Worm (Caenorhabditis elegans): ENCODE results near the gene vamp-7.

vamp-7 gene

DNA sequence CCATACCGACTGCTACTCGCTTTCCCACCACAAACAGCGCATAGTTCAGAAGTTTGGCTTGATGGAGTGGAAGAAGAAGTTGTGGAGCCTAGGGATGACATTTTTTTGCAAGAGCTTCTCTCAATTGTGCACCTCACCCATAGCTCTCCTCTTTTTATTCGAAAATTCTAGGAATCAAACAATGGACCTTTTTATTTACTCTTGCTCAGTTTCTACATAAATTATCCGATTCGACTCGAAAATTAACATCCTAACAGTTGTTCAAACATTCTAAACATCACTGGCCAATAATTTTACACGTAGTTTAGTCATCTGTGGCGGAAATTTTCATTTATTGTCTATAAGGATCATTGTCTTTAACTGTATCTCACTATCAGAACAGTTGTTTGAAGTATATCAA, 26.4 kb upstream of the vamp-7 start, which contains the start of gene nhr-242:
TSS of gene nhr-242 (minus strand) at position 101 of the 400 bp plus-strand sequence.
- TF ChIP-seq ama-1 (optimal IDR thresholded peaks at IDR 0.05) (no peak), ceh-36 (tag; optimal IDR thresholded peaks at IDR 0.05) (no peak), flt-1 (GFP tag; IDR thresholded peaks at IDR 0.05) (no peak), tbx-11 (GFP tag; IDR thresholded peaks at IDR 0.05) (no peak), tra-4 (tag; optimal IDR thresholded peaks at IDR 0.05) (no peak), hmg-4 (GFP tag; optimal IDR thresholded peaks at IDR 0.05) (no peak), scrt-1 (GFP tag; IDR thresholded peaks at IDR 0.05) (no peak), aly-1 (tag; optimal IDR thresholded peaks at IDR 0.05) (no peak), ceh-13 (GFP tag; optimal IDR thresholded peaks at IDR 0.05) (no peak), B0310.2 (tag; optimal IDR thresholded peaks at IDR 0.05) (no peak), hnd-1 (tag; optimal IDR thresholded peaks at IDR 0.05) (no peak), hmbx-1 (tag; optimal IDR thresholded peaks at IDR 0.05) (no peak), F13C5.2 (tag; optimal IDR thresholded peaks at IDR 0.05) (no peak), sea-1 (GFP tag; conservative IDR thresholded peaks at IDR 0.05) (no peak), tbx-37 (GFP tag; conservative IDR thresholded peaks at IDR 0.05) (no peak), pes-1 (GFP tag; IDR thresholded peaks at IDR 0.05) (no peak), ets-7 (tag; optimal IDR thresholded peaks at IDR 0.05) (no peak)

DNA sequence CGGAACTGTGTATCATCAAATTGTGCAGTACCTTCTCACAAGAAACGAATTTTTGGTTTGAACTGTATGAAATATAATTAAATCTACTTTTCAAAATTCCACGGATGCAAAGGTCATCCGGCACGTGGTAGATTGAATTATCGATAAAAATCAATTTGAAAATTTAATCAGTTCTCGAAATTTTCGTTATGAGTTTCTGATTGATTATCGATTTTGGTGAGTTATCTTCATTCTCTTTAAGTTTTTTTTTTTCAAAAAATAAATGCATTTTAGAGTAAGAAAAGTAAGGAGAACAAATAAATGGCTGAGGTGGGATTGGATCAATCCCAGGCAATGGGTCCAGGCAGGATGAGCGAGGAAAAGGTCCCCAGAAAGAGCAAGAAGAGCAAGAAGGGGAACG, 10.4 kb upstream of the vamp-7 start, which contains the start of gene Y69A2AR.47:
TSS of gene Y69A2AR.47 (plus strand) at position 301 of the 400 bp plus-strand sequence.
- TF ChIP-seq hnd-1 (tag; optimal IDR thresholded peaks at IDR 0.05) (no peak), sea-1 (GFP tag; conservative IDR thresholded peaks at IDR 0.05) (no peak), F13C5.2 (tag; optimal IDR thresholded peaks at IDR 0.05) (no peak), ama-1 (optimal IDR thresholded peaks at IDR 0.05) (no peak), pes-1 (GFP tag; IDR thresholded peaks at IDR 0.05) (no peak), flt-1 (GFP tag; IDR thresholded peaks at IDR 0.05) (no peak), tra-4 (tag; optimal IDR thresholded peaks at IDR 0.05) (no peak), hmg-4 (GFP tag; optimal IDR thresholded peaks at IDR 0.05) (no peak), aly-1 (tag; optimal IDR thresholded peaks at IDR 0.05) (no peak), hmbx-1 (tag; optimal IDR thresholded peaks at IDR 0.05) (no peak), ceh-36 (tag; optimal IDR thresholded peaks at IDR 0.05) (no peak), scrt-1 (GFP tag; IDR thresholded peaks at IDR 0.05) (no peak), tbx-37 (GFP tag; conservative IDR thresholded peaks at IDR 0.05) (no peak)

DNA sequence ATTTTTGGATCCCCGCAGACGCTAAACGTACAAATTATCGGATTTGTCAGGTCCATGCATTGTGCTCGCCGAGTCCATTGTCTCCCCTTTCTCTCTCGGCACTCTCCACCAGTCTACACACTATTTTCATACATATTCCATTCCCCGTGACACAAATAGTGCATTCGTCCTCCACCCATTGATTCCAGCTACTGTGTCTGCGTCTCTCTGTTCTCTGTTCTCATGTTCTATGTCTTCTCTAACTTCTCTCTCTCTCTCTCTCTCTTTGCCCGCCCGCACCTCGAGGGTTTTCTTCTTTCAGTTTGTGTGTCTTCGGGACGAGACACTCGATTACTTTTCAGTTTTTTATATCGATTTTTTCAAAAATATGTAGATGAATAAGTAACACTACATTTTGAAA, 8.2 kb upstream of the vamp-7 start:
- no peak for TF ChIP-seq ama-1 (optimal IDR thresholded peaks at IDR 0.05)
- TF ChIP-seq F13C5.2 (tag; optimal IDR thresholded peaks at IDR 0.05), result peak; percentile 21
- no peak for TF ChIP-seq ceh-13 (GFP tag; optimal IDR thresholded peaks at IDR 0.05)
- no peak for TF ChIP-seq B0310.2 (tag; optimal IDR thresholded peaks at IDR 0.05)

DNA sequence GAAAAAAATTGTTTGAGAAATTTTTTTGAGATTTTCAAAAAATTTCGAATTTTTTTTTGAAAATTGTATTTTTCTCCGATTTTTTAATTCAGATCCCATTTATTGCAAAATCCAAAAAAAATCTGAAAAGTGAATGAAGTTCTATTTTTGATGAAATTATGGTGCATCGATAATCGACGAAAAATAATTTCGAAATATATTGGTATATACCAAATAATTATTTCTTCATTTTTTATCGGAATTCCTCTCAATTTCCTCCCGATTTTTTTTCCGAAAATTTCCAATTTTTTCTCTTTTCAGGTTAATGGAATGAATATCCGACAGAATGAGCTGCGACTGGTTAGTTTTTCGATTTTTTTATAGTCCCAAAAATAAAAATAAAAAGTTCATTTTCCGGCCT, 7.0 kb upstream of the vamp-7 start, which contains the start of gene epg-9:
TSS of gene epg-9 (plus strand) at position 301 of the 400 bp plus-strand sequence.
- TF ChIP-seq tbx-37 (GFP tag; conservative IDR thresholded peaks at IDR 0.05), result no peak
- TF ChIP-seq ets-7 (tag; optimal IDR thresholded peaks at IDR 0.05), result no peak
- no peak for TF ChIP-seq hnd-1 (tag; optimal IDR thresholded peaks at IDR 0.05)
- TF ChIP-seq F13C5.2 (tag; optimal IDR thresholded peaks at IDR 0.05), result no peak
- TF ChIP-seq ceh-36 (tag; optimal IDR thresholded peaks at IDR 0.05), result no peak
- TF ChIP-seq sea-1 (GFP tag; conservative IDR thresholded peaks at IDR 0.05), result no peak
- no peak for TF ChIP-seq ceh-13 (GFP tag; optimal IDR thresholded peaks at IDR 0.05)
- no peak for TF ChIP-seq aly-1 (tag; optimal IDR thresholded peaks at IDR 0.05)
- TF ChIP-seq B0310.2 (tag; optimal IDR thresholded peaks at IDR 0.05), result no peak

DNA sequence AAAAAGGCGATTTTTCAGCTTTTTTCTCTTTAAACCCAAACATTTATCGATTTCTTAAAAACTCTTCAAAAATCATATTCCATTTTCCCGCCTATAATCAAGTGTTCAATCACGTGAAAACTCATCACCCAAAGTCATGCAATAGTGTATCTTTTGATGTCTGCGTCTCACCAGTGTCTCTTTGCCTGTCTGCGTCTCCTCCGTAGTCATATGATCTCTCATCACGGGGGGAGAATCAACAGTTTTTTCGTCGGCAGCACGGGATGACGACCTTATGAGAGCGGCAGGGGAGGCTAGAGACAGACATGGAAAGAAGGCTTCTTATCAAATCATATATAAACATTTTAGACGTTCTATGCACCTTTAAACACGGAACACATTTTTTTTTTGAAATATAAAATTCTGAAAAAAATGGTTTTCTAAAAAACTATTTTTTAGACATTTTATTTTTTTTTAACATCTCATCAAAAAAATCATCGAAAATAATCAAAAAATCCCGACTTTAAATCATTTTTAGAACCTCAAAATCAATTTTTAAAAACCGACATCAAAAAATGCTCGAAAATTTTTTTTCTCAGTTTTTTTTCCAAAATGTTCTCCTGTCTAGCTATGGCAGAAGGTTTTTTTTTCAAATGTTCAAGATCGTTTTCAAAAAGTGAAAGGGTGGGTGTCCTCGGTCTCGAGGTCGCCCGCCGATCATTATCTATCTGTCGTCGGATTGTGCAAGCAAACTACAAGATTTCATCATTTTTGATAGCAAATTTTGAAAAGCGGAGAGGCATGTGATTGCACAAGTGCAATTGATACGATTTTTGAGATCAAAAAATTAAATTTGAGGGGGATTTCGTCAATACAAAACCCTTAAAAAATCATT, 5.6 kb upstream of the vamp-7 start:
- no peak for TF ChIP-seq ceh-36 (tag; optimal IDR thresholded peaks at IDR 0.05)
- TF ChIP-seq ceh-13 (GFP tag; optimal IDR thresholded peaks at IDR 0.05), result no peak
- no peak for TF ChIP-seq tbx-37 (GFP tag; conservative IDR thresholded peaks at IDR 0.05)
- TF ChIP-seq flt-1 (GFP tag; IDR thresholded peaks at IDR 0.05), result 0 out of 2 replicates have a peak, but pooled peaks have one; percentile 43
- no peak for TF ChIP-seq hmg-4 (GFP tag; optimal IDR thresholded peaks at IDR 0.05)
- TF ChIP-seq tbx-11 (GFP tag; IDR thresholded peaks at IDR 0.05), result no peak
- peak; percentile 19 for TF ChIP-seq F13C5.2 (tag; optimal IDR thresholded peaks at IDR 0.05)
- TF ChIP-seq aly-1 (tag; optimal IDR thresholded peaks at IDR 0.05), result no peak
- no peak for TF ChIP-seq sea-1 (GFP tag; conservative IDR thresholded peaks at IDR 0.05)
- TF ChIP-seq scrt-1 (GFP tag; IDR thresholded peaks at IDR 0.05), result no peak
- no peak for TF ChIP-seq ets-7 (tag; optimal IDR thresholded peaks at IDR 0.05)
- no peak for TF ChIP-seq pes-1 (GFP tag; IDR thresholded peaks at IDR 0.05)
- TF ChIP-seq tra-4 (tag; optimal IDR thresholded peaks at IDR 0.05), result no peak
- no peak for TF ChIP-seq hnd-1 (tag; optimal IDR thresholded peaks at IDR 0.05)
- TF ChIP-seq B0310.2 (tag; optimal IDR thresholded peaks at IDR 0.05), result peak; percentile 29
- TF ChIP-seq ama-1 (optimal IDR thresholded peaks at IDR 0.05), result no peak
- TF ChIP-seq hmbx-1 (tag; optimal IDR thresholded peaks at IDR 0.05), result no peak

DNA sequence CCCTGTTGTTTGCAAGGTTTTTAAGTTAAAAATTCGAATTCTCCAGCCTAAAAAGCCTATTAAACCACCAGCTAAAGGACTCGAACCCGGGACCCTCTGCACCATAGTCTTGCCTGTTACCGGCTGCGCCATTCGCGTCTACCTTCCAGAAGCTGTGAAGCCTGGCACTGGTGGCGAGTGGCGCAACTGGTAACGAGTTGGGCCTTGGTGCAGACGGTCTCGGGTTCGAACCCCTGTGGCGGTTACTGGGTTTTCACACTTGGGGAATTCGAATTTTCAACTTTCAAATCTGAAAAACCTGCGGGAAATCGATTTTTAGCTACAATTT, 5.0 kb upstream of the vamp-7 start:
- TF ChIP-seq tbx-11 (GFP tag; IDR thresholded peaks at IDR 0.05) (no peak), sea-1 (GFP tag; conservative IDR thresholded peaks at IDR 0.05) (0 out of 2 replicates have a peak, but pooled peaks have one; percentile 12), hnd-1 (tag; optimal IDR thresholded peaks at IDR 0.05) (no peak)

DNA sequence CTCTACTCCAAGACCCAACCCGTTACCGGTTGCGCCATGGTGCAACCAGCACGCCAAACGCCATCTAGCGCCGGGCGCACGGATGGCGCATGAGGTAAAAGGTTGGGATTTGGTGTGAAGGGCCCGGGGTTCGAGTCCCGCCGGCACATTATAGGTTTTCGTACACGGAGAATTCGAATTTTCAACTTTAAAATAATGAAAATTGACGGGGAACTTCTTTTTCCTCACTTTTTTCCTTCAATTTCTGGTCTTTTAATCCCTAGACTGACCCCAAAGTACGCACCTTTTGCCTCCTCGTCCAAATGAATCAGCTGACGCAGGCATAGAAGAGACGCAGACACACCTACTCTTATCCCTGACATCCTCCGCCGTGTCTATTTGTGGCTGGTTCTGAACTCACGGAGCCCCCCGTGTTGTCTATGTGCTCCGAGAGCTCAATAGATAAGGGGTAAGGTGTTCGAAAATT, 4.3 kb upstream of the vamp-7 start:
- no peak for TF ChIP-seq aly-1 (tag; optimal IDR thresholded peaks at IDR 0.05)
- TF ChIP-seq pes-1 (GFP tag; IDR thresholded peaks at IDR 0.05), result no peak
- no peak; the same call in 1 of the 2 replicates for TF ChIP-seq tbx-37 (GFP tag; conservative IDR thresholded peaks at IDR 0.05)
- TF ChIP-seq flt-1 (GFP tag; IDR thresholded peaks at IDR 0.05), result no peak
- TF ChIP-seq ama-1 (optimal IDR thresholded peaks at IDR 0.05), result no peak
- TF ChIP-seq F13C5.2 (tag; optimal IDR thresholded peaks at IDR 0.05), result no peak
- TF ChIP-seq sea-1 (GFP tag; conservative IDR thresholded peaks at IDR 0.05), result no peak
- no peak for TF ChIP-seq hmg-4 (GFP tag; optimal IDR thresholded peaks at IDR 0.05)
- no peak for TF ChIP-seq ceh-36 (tag; optimal IDR thresholded peaks at IDR 0.05)
- no peak for TF ChIP-seq ets-7 (tag; optimal IDR thresholded peaks at IDR 0.05)
- no peak for TF ChIP-seq hnd-1 (tag; optimal IDR thresholded peaks at IDR 0.05)
- no peak for TF ChIP-seq tbx-11 (GFP tag; IDR thresholded peaks at IDR 0.05)
- TF ChIP-seq scrt-1 (GFP tag; IDR thresholded peaks at IDR 0.05), result no peak
- no peak for TF ChIP-seq ceh-13 (GFP tag; optimal IDR thresholded peaks at IDR 0.05)
- no peak for TF ChIP-seq B0310.2 (tag; optimal IDR thresholded peaks at IDR 0.05)
- TF ChIP-seq tra-4 (tag; optimal IDR thresholded peaks at IDR 0.05), result no peak
- no peak for TF ChIP-seq hmbx-1 (tag; optimal IDR thresholded peaks at IDR 0.05)
